Fruit fly (Drosophila melanogaster) whole organism, wandering third instar larva: ENCODE data around the gene CG13622.

Experiments used
- CG32264 ChIP-seq: fragments of 200-800 bp; sonication (Bioruptor generic); optimal IDR thresholded peaks from 2 replicates; lab custom pipeline; 2016; ENCODE audit warnings: missing biosample characterization, missing genetic modification characterization
- Dif ChIP-seq: fragments of 200-275, 200-300 bp; sonication (Bioruptor generic); optimal IDR thresholded peaks from 2 replicates; lab custom pipeline; 2018; ENCODE audit warnings: missing biosample characterization, missing genetic modification characterization; ENCODE audit not compliant: partially characterized antibody
- HLH106 ChIP-seq: fragments of 200-800 bp; optimal IDR thresholded peaks from 3 replicates; lab custom pipeline; 2019; ENCODE audit warnings: missing biosample characterization, mild to moderate bottlenecking, missing genetic modification characterization, moderate library complexity
- Hr78 ChIP-seq: fragments of >200 bp; optimal IDR thresholded peaks from 2 replicates; lab custom pipeline; 2017; ENCODE audit warnings: missing biosample characterization, missing genetic modification characterization
- Jra ChIP-seq: sonication (Bioruptor generic); optimal IDR thresholded peaks from 2 replicates; lab custom pipeline; 2016; ENCODE audit warnings: missing biosample characterization, missing genetic modification characterization
- Mio ChIP-seq: sonication (Bioruptor generic); optimal IDR thresholded peaks from 2 replicates; lab custom pipeline; 2016; ENCODE audit warnings: missing biosample characterization, missing genetic modification characterization
- Myc ChIP-seq: fragments of >200 bp; optimal IDR thresholded peaks from 2 replicates; lab custom pipeline; 2017
- N ChIP-seq: fragments of >200 bp; optimal IDR thresholded peaks from 2 replicates; lab custom pipeline; 2018; ENCODE audit warnings: missing biosample characterization, missing external identifiers, missing genetic modification characterization
- OdsH ChIP-seq: fragments of 200-800 bp; sonication (Bioruptor generic); optimal IDR thresholded peaks from 2 replicates; lab custom pipeline; 2016; ENCODE audit warnings: missing biosample characterization, mild to moderate bottlenecking, missing genetic modification characterization
- Rel ChIP-seq, 2 experiments: fragments of 200-800 bp; sonication (Bioruptor generic) in 1 of 2; optimal IDR thresholded peaks; 2 replicates in 1 of 2; 3 replicates in 1 of 2; lab custom pipeline; 2016 to 2019; ENCODE audit warnings: mild to moderate bottlenecking in 2 of 2, missing biosample characterization in 2 of 2, missing genetic modification characterization in 2 of 2, moderate library complexity in 1 of 2
- Sp1 ChIP-seq: fragments of 200-800 bp; sonication (Bioruptor generic); optimal IDR thresholded peaks from 3 replicates; lab custom pipeline; 2019; ENCODE audit warnings: missing biosample characterization, mild to moderate bottlenecking, missing genetic modification characterization, moderate library complexity
- Vsx2 ChIP-seq: fragments of 200-300, 225-300 bp; sonication (Bioruptor generic); optimal IDR thresholded peaks from 2 replicates; lab custom pipeline; 2018; ENCODE audit warnings: missing biosample characterization, missing genetic modification characterization; ENCODE audit not compliant: partially characterized antibody
- br ChIP-seq: fragments of 200-800 bp; sonication (Bioruptor generic); optimal IDR thresholded peaks from 2 replicates; lab custom pipeline; 2016; ENCODE audit warnings: missing biosample characterization, missing genetic modification characterization
- brk ChIP-seq: fragments of 200-800 bp; sonication (Bioruptor generic); optimal IDR thresholded peaks from 2 replicates; lab custom pipeline; 2016; ENCODE audit warnings: missing biosample characterization, mild to moderate bottlenecking, missing genetic modification characterization
- dl ChIP-seq, 2 experiments: fragments of 175-275, 200-275 bp in 1 of 2; fragments of 200-275 bp in 1 of 2; sonication (Bioruptor generic); optimal IDR thresholded peaks; lab custom pipeline; 2018; ENCODE audit warnings: mild to moderate bottlenecking in 2 of 2, missing biosample characterization in 2 of 2, missing genetic modification characterization in 2 of 2, moderate library complexity in 2 of 2; ENCODE audit not compliant: partially characterized antibody in 2 of 2, insufficient read depth in 1 of 2
- dmrt93B ChIP-seq: fragments of 200-800 bp; sonication (Bioruptor generic); optimal IDR thresholded peaks from 2 replicates; lab custom pipeline; 2018; ENCODE audit warnings: missing biosample characterization, mild to moderate bottlenecking, missing genetic modification characterization
- dsf ChIP-seq: sonication (Bioruptor generic); optimal IDR thresholded peaks from 2 replicates; lab custom pipeline; 2016; ENCODE audit warnings: missing biosample characterization, missing genetic modification characterization, borderline replicate concordance
- ey ChIP-seq: fragments of 200-800 bp; sonication (Bioruptor generic); optimal IDR thresholded peaks from 2 replicates; lab custom pipeline; 2016; ENCODE audit warnings: missing biosample characterization, missing genetic modification characterization
- foxo ChIP-seq, 2 experiments: fragments of 200-800 bp; sonication (Bioruptor generic); optimal IDR thresholded peaks; 2 replicates in 1 of 2; 3 replicates in 1 of 2; lab custom pipeline; 2016 to 2017; ENCODE audit warnings: missing biosample characterization in 2 of 2, missing genetic modification characterization in 2 of 2
- fru ChIP-seq: fragments of 200-800 bp; sonication (Bioruptor generic); optimal IDR thresholded peaks from 3 replicates; lab custom pipeline; 2016; ENCODE audit warnings: missing biosample characterization, mild to moderate bottlenecking, missing genetic modification characterization
- h ChIP-seq: fragments of 200-800 bp; sonication (Bioruptor generic); optimal IDR thresholded peaks from 3 replicates; lab custom pipeline; 2016; ENCODE audit warnings: missing biosample characterization, mild to moderate bottlenecking, missing genetic modification characterization
- jim ChIP-seq: fragments of 175-275, 200-325 bp; sonication (Bioruptor generic); optimal IDR thresholded peaks from 2 replicates; lab custom pipeline; 2016; ENCODE audit warnings: missing biosample characterization, mild to moderate bottlenecking, missing genetic modification characterization
- lola ChIP-seq: fragments of >200 bp; optimal IDR thresholded peaks from 2 replicates; lab custom pipeline; 2017; ENCODE audit warnings: missing biosample characterization, missing genetic modification characterization
- rgr ChIP-seq: fragments of 200-800 bp; sonication (Bioruptor generic); optimal IDR thresholded peaks from 3 replicates; lab custom pipeline; 2016; ENCODE audit warnings: missing biosample characterization, mild to moderate bottlenecking, missing genetic modification characterization
- sv ChIP-seq: fragments of 200-800 bp; sonication (Bioruptor generic); optimal IDR thresholded peaks from 3 replicates; lab custom pipeline; 2016; ENCODE audit warnings: missing biosample characterization, missing genetic modification characterization
- tai ChIP-seq: sonication (Bioruptor generic); optimal IDR thresholded peaks from 2 replicates; lab custom pipeline; 2016; ENCODE audit warnings: missing biosample characterization, missing genetic modification characterization
- usp ChIP-seq: fragments of >200 bp; optimal IDR thresholded peaks from 2 replicates; lab custom pipeline; 2017; ENCODE audit warnings: missing biosample characterization, missing genetic modification characterization
- woc ChIP-seq: sonication (Bioruptor generic); optimal IDR thresholded peaks from 2 replicates; lab custom pipeline; 2016; ENCODE audit warnings: missing biosample characterization, mild to moderate bottlenecking, missing genetic modification characterization

CG13622 gene

DNA sequence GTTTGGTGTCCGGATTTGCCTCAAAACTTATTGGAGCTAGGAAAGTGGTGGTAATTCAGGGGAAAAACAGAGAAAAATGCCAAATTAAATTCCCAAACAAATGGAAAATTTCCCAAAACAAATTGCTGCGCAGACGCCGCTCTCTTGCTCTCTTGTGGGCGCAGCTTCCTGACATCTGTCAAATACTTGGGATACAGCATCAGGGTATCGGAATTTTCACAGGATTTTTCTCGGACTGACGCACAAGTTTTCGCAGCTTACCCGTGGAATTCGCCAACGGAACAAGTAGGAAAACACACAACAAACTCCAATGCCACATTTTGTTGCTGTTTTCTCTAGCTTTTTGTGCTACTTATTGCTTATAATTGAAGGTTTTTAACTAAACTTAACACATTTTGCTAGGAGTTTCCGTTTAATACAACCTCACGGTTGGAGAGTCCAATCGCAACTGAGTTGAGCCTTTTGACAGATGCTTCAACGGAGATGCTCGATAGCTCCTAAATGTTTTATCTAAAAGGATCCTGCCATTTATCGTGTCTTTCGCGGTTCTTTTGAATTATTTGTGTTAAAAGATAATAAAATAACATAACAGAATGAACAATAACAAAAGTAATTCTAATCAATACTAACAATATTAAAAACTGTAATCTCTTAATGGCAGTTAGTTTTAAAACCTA, 8.7 kb downstream of the CG13622 start, which contains the start of the genes nAChRbeta2 and DZIP1:
Gene nAChRbeta2 (minus strand): TSS at position 455 of the 677 bp plus-strand sequence.
Gene DZIP1 (plus strand): TSS at position 627 of the 677 bp plus-strand sequence.
- no peak for TF ChIP-seq Sp1 (GFP tag; lab: Kevin White, UChicago)
- TF ChIP-seq brk (GFP tag; lab: Kevin White, UChicago): no peak
- TF ChIP-seq Myc (lab: Kevin White, UChicago): no peak
- TF ChIP-seq CG32264 (GFP tag; lab: Kevin White, UChicago): no peak
- TF ChIP-seq Jra (GFP tag; lab: Kevin White, UChicago): no peak
- no peak for TF ChIP-seq woc (GFP tag; lab: Kevin White, UChicago)
- TF ChIP-seq Dif (GFP tag; lab: Kevin White, UChicago): no peak
- no peak for TF ChIP-seq jim
- TF ChIP-seq OdsH (GFP tag; lab: Kevin White, UChicago): no peak

DNA sequence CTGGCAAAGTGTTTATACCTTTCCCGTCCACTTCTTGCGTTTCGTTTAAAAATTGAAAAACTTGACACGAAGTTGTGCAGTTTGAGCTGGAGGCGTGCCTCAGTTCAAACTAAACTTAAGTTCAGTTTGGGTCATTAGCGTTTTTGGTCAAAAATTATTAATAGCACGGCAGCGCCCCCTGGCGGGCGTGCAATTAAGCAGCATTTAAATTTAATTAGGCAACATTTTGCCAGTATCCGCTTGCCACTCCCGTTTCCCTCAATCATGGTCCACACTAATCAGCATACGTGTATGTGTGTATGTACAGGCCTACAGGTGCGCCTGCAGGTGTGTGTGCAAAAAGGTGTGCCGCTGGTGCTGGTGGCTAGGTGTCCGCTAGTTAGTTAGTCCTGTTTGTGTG, 19.9 kb downstream of the CG13622 start:
- TF ChIP-seq tai (no peak), Dif (GFP tag; lab: Kevin White, UChicago) (no peak)

DNA sequence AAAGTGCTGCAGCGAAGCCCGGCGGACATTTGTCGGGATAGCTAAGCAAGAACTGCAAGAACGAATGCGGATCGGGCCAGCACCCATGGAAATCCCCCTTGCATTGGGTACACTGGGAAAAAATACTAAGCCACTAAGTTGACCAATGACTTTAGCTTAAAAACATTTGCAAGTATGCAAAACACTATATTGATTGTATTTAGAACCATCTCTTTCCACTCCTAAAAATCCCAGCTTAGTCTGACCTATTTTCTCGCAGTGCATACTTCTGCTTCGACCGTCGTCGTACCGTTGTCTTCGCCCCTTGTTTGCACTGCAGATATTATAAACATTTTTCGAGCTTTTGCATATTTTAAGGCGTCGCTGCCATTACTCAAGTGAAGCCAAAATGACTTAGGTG, 27.4 kb downstream of the CG13622 start:
- peak; percentile 47 for TF ChIP-seq HLH106 (tag; lab: Kevin White, UChicago)
- TF ChIP-seq rgr (GFP tag; lab: Kevin White, UChicago): peak; percentile 40
- peak; percentile 52 for TF ChIP-seq fru (GFP tag; lab: Kevin White, UChicago)
- peak; percentile 26 for TF ChIP-seq Sp1 (GFP tag; lab: Kevin White, UChicago)
- TF ChIP-seq Rel (GFP tag; optimal IDR thresholded peaks at IDR 0.05; lab: Kevin White, UChicago): no peak
- no peak for TF ChIP-seq Rel (tag; optimal IDR thresholded peaks at IDR 0.05; lab: Kevin White, UChicago)
- TF ChIP-seq h: peak; percentile 52
- TF ChIP-seq br (GFP tag; lab: Kevin White, UChicago): no peak
- TF ChIP-seq foxo (GFP tag; optimal IDR thresholded peaks at IDR 0.05; lab: Kevin White, UChicago): peak in 1 of 2 experiments; percentile 49
- peak; percentile 41 for TF ChIP-seq ey (GFP tag; lab: Kevin White, UChicago)
- TF ChIP-seq N: no peak

DNA sequence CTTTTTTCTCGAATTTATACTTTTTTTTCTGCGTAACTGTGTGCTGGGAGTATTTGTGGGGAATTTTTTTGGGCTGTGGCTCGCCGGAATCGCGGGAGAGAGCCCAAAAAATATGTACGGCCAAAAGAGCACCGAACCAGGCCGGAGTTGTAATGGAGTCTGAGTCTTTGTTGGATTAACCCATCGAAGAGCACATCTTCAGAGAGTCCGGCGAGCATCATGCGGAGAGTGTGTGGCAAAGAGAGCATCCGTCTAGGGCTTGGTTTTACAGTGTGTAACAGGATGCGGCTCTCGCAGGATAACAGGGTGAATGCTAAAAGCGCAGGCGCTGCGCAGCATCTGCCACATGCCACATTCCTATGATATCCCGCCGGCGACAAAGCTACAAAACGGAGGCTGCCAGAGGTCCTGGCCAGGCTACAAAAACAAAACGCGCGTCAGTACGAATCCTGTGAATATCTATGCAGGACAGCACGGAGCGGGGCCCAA, 38.4 kb downstream of the CG13622 start, which contains the start of gene nAChRalpha2:
Gene nAChRalpha2 (plus strand): TSS at position 439 of the 489 bp plus-strand sequence.
- no peak for TF ChIP-seq Hr78 (GFP tag; lab: Kevin White, UChicago)

DNA sequence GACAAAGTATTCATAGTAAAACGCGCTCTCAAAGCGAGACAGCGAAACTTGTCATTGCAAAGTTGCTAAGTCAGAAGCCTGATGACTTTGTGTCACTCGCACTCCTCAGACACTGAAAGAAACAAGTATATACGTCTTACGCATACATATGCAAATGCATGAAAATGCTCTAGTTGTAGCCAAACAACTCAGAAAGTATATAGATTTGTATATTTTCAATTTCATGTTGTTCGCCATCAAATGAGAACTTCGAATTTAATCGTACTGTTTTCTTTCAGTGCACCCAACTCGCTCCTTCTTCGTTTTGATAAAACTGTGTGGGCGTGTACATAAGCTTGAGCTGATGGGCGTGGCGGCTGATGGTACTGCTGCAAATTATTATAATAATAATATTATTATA, 42.4 kb downstream of the CG13622 start:
- TF ChIP-seq h: no peak
- TF ChIP-seq dsf (GFP tag; lab: Kevin White, UChicago): no peak
- TF ChIP-seq OdsH (GFP tag; lab: Kevin White, UChicago): no peak
- no peak for TF ChIP-seq lola (GFP tag; lab: Kevin White, UChicago)
- no peak for TF ChIP-seq dl (GFP tag; optimal IDR thresholded peaks at IDR 0.05; lab: Kevin White, UChicago; ENCODE audit: insufficient read depth in 1 of 2, partially characterized antibody in 2 of 2)
- TF ChIP-seq Mio (GFP tag; lab: Kevin White, UChicago): no peak
- no peak for TF ChIP-seq brk (GFP tag; lab: Kevin White, UChicago)
- no peak for TF ChIP-seq Myc (lab: Kevin White, UChicago)
- no peak for TF ChIP-seq Jra (GFP tag; lab: Kevin White, UChicago)
- TF ChIP-seq Hr78 (GFP tag; lab: Kevin White, UChicago): no peak
- no peak for TF ChIP-seq sv (GFP tag; lab: Kevin White, UChicago)
- TF ChIP-seq usp: no peak
- TF ChIP-seq foxo (GFP tag; optimal IDR thresholded peaks at IDR 0.05; lab: Kevin White, UChicago): no peak
- TF ChIP-seq dmrt93B (GFP tag; lab: Kevin White, UChicago): no peak
- TF ChIP-seq woc (GFP tag; lab: Kevin White, UChicago): no peak
- TF ChIP-seq Vsx2: no peak
- TF ChIP-seq tai: no peak
- TF ChIP-seq, all 38 proteins: peak for 0
